Worm (Caenorhabditis elegans): ENCODE data around the gene cat-2.

DNA sequence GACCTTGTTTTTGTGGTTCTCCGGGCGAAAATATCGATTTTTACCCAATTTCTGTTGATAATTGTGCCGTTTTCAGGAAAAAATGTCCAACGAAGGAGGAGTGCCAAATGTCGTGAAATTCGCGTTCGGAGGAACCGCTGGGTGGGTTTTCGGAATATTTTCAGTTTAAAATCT is 28.8 kb downstream of the cat-2 start, which contains the start of gene misc-1:
- TF ChIP-seq unc-62 (GFP tag; optimal IDR thresholded peaks at IDR 0.05) (no peak), nhr-76 (tag; optimal IDR thresholded peaks at IDR 0.05) (no peak), nhr-28 (tag; optimal IDR thresholded peaks at IDR 0.05) (no peak), blmp-1 (tag; optimal IDR thresholded peaks at IDR 0.05) (no peak), elt-3 (tag; optimal IDR thresholded peaks at IDR 0.05) (no peak), mab-5 (tag; optimal IDR thresholded peaks at IDR 0.05) (no peak), pha-4 (tag; optimal IDR thresholded peaks at IDR 0.05) (no peak), ces-1 (GFP tag; optimal IDR thresholded peaks at IDR 0.05) (no peak), bed-3 (GFP tag; optimal IDR thresholded peaks at IDR 0.05) (no peak), zip-8 (tag; optimal IDR thresholded peaks at IDR 0.05) (no peak)

Data from whole organism, mixed stage, embryonic.